Worm (Caenorhabditis elegans) whole organism, mixed stage, embryonic: ENCODE results near the gene D1079.1.

Experiments used
- ceh-39 ChIP-seq: fragments of 150-350 bp; optimal IDR thresholded peaks from 2 replicates; lab custom pipeline; 2014; ENCODE audit warnings: missing biosample characterization, missing genetic modification characterization
- ceh-43 ChIP-seq: fragments of 200-800 bp; sonication (Bioruptor generic); optimal IDR thresholded peaks from 2 replicates; lab custom pipeline; 2018; ENCODE audit warnings: mild to moderate bottlenecking, missing genetic modification characterization, moderate library complexity, missing compliant biosample characterization
- ces-1 ChIP-seq: fragments of 150-350 bp; optimal IDR thresholded peaks from 2 replicates; lab custom pipeline; 2014; ENCODE audit warnings: missing biosample characterization, missing genetic modification reagents, missing genetic modification characterization
- elt-3 ChIP-seq: fragments of 150-350 bp; optimal IDR thresholded peaks from 2 replicates; lab custom pipeline; 2014; ENCODE audit warnings: missing biosample characterization, missing genetic modification characterization
- nhr-12 ChIP-seq: fragments of 150-350 bp; optimal IDR thresholded peaks from 2 replicates; lab custom pipeline; 2014; ENCODE audit warnings: missing biosample characterization, missing genetic modification characterization
- nhr-237 ChIP-seq: fragments of 150-350 bp; optimal IDR thresholded peaks from 2 replicates; lab custom pipeline; 2014; ENCODE audit warnings: missing biosample characterization, missing genetic modification characterization
- nhr-28 ChIP-seq: fragments of 150-350 bp; optimal IDR thresholded peaks from 2 replicates; lab custom pipeline; 2014; ENCODE audit warnings: missing biosample characterization, missing genetic modification characterization
- sem-2 ChIP-seq: fragments of 200-800 bp; sonication (Bioruptor generic); optimal IDR thresholded peaks from 2 replicates; lab custom pipeline; 2018; ENCODE audit warnings: mild to moderate bottlenecking, missing genetic modification characterization, missing compliant biosample characterization
- unc-120 ChIP-seq: sonication (generic microtip); optimal IDR thresholded peaks from 2 replicates; lab custom pipeline; 2017; ENCODE audit warnings: missing genetic modification characterization, missing compliant biosample characterization; ENCODE audit not compliant: poor library complexity, severe bottlenecking
- ztf-11 ChIP-seq: fragments of 150-350 bp; optimal IDR thresholded peaks from 2 replicates; lab custom pipeline; 2014; ENCODE audit warnings: missing biosample characterization, missing genetic modification characterization

ce11 chrX:4415289-4415688 lies 12.3 kb downstream of the D1079.1 start:
- TF ChIP-seq nhr-237 (no peak), ceh-39 (tag; lab: Kevin White, UChicago) (no peak), ces-1 (peak; percentile 76), nhr-28 (tag; lab: Kevin White, UChicago) (no peak), ceh-43 (GFP tag; lab: Kevin White, UChicago) (no peak), sem-2 (GFP tag; lab: Kevin White, UChicago) (no peak), unc-120 (no peak), ztf-11 (tag; lab: Kevin White, UChicago) (no peak), elt-3 (tag; lab: Kevin White, UChicago) (no peak), nhr-12 (tag; lab: Kevin White, UChicago) (no peak)
